Worm (Caenorhabditis elegans) whole organism, L4/young adult: ENCODE results near the gene eat-17.

Source experiments
- W03F9.2 ChIP-seq: fragments of 150-350 bp; optimal IDR thresholded peaks from 2 replicates; lab custom pipeline; 2014; ENCODE audit warnings: missing biosample characterization, missing genetic modification characterization
- dao-5 ChIP-seq: sonication (generic microtip); optimal IDR thresholded peaks from 2 replicates; lab custom pipeline; 2016; ENCODE audit warnings: missing genotype, missing genetic modification characterization, moderate library complexity, missing compliant biosample characterization
- him-1 ChIP-seq: sonication (generic microtip); optimal IDR thresholded peaks from 2 replicates; lab custom pipeline; 2016; ENCODE audit warnings: missing genotype, missing genetic modification reagents, missing genetic modification characterization, missing compliant biosample characterization

DNA sequence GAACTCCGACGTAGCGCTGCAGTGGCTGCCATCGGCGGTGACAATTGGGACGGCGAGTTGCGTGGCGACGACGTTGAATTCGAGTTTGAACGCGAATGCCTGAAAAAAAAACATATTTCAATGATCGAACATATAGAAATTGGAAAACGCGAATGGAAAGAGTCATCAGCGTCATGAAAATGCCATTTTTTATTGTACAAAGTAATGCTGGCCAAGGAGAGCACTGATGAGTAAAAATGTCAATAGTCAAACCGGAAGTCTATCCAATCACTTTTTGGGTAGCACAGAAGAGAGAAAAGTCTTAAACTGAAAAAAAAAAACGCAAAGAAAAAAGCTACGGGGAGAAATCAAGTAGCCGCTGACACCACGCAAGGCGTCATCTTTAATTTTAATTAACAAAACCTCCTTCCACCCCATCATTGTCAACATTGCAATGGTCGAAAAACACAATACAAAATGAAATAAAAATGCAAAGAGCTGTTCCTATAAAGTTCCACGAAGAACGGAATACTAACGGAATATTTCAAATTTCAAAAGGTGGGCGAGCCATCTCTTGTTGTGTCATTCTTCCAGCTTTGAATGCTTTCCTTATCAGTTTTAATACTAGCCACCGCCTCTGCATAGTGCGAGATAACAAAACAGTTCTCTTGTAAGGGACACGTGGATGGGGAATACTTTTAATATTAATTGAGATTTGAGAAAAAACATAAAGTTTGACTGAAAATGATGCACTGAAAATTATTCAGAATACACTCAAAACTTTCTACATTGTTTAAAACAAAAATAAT is 3.2 kb downstream of the eat-17 start:
- TF ChIP-seq W03F9.2, result no peak
- TF ChIP-seq dao-5 (tag; lab: Kevin White, UChicago), result no peak
- TF ChIP-seq him-1, result no peak
